Worm (Caenorhabditis elegans) whole organism, L1 larva: ENCODE measurements around the gene K11H12.8.

Experiments used
- C34B4.2 ChIP-seq: sonication (generic microtip); optimal IDR thresholded peaks from 2 replicates; lab custom pipeline; 2017; ENCODE audit warnings: mild to moderate bottlenecking, missing genetic modification characterization, missing compliant biosample characterization
- Y116A8C.19 ChIP-seq: sonication (generic microtip); optimal IDR thresholded peaks from 2 replicates; lab custom pipeline; 2016; ENCODE audit warnings: missing compliant biosample characterization, missing genetic modification characterization, borderline replicate concordance
- aha-1 ChIP-seq: fragments of 150-350 bp; optimal IDR thresholded peaks from 2 replicates; lab custom pipeline; 2014; ENCODE audit warnings: missing biosample characterization, missing genetic modification characterization
- aly-2 ChIP-seq: fragments of 150-350 bp; optimal IDR thresholded peaks from 2 replicates; lab custom pipeline; 2014; ENCODE audit warnings: missing biosample characterization, missing genetic modification characterization
- ama-1 ChIP-seq: fragments of 150-350 bp; optimal IDR thresholded peaks from 2 replicates; lab custom pipeline; 2014
- blmp-1 ChIP-seq: fragments of 150-350 bp; optimal IDR thresholded peaks from 2 replicates; lab custom pipeline; 2014; ENCODE audit warnings: missing biosample characterization, missing genetic modification characterization
- ceh-82 ChIP-seq, 3 experiments: fragments of 150-350 bp in 1 of 3; sonication (generic microtip) in 2 of 3; optimal IDR thresholded peaks; 2 replicates each; lab custom pipeline; 2014 to 2017; ENCODE audit warnings: missing biosample characterization in 3 of 3, missing genetic modification characterization in 3 of 3
- ceh-88 ChIP-seq: fragments of 200-800 bp; sonication (Bioruptor generic); IDR thresholded peaks from 2 replicates; pipeline ENCODE4 v1.3.6; 2022; ENCODE audit warnings: missing genetic modification characterization, missing compliant biosample characterization
- dpl-1 ChIP-seq, 3 experiments: fragments of 150-350 bp in 2 of 3; sonication (generic microtip) in 1 of 3; optimal IDR thresholded peaks; 2 replicates each; lab custom pipeline; 2014 to 2017; ENCODE audit warnings: missing biosample characterization in 3 of 3, missing genetic modification characterization in 3 of 3, missing genetic modification reagents in 3 of 3
- egl-27 ChIP-seq, 2 experiments: fragments of 150-350 bp in 1 of 2; sonication (generic microtip); optimal IDR thresholded peaks; 3 replicates each; lab custom pipeline; 2017 to 2018; ENCODE audit warnings: missing biosample characterization in 2 of 2, missing genetic modification characterization in 2 of 2, missing genetic modification reagents in 2 of 2
- elt-2 ChIP-seq: sonication (generic microtip); optimal IDR thresholded peaks from 2 replicates; lab custom pipeline; 2016; ENCODE audit warnings: missing genetic modification characterization, mild to moderate bottlenecking, inconsistent platforms, missing compliant biosample characterization, missing genetic modification reagents
- elt-3 ChIP-seq, 6 experiments: fragments of 150-350 bp in 1 of 6; sonication (generic microtip); optimal IDR thresholded peaks; 2 replicates each; lab custom pipeline; 2017 to 2018; ENCODE audit warnings: missing biosample characterization in 6 of 6, missing genetic modification characterization in 6 of 6, inconsistent platforms in 1 of 6
- fkh-10 ChIP-seq: sonication (generic microtip); optimal IDR thresholded peaks from 2 replicates; lab custom pipeline; 2017; ENCODE audit warnings: missing biosample characterization, missing genetic modification reagents, missing genetic modification characterization
- fos-1 ChIP-seq: fragments of 150-350 bp; optimal IDR thresholded peaks from 2 replicates; lab custom pipeline; 2014; ENCODE audit warnings: missing biosample characterization, missing genetic modification characterization
- grh-1 ChIP-seq: fragments of 200-800 bp; sonication (Bioruptor generic); IDR thresholded peaks from 2 replicates; pipeline ENCODE4 v1.3.6; 2022; ENCODE audit warnings: missing genetic modification reagents, missing genetic modification characterization, missing compliant biosample characterization
- hlh-17 ChIP-seq: fragments of 200-800 bp; sonication (Bioruptor generic); optimal IDR thresholded peaks from 2 replicates; lab custom pipeline; 2018; ENCODE audit warnings: missing genetic modification characterization, mild to moderate bottlenecking, missing compliant biosample characterization, moderate library complexity, borderline replicate concordance
- hpl-2 ChIP-seq: fragments of 150-350 bp; optimal IDR thresholded peaks from 2 replicates; lab custom pipeline; 2014; ENCODE audit warnings: missing biosample characterization, missing genetic modification reagents, missing genetic modification characterization
- irx-1 ChIP-seq: sonication (generic microtip); optimal IDR thresholded peaks from 2 replicates; lab custom pipeline; 2016; ENCODE audit warnings: missing genetic modification characterization, missing compliant biosample characterization
- isw-1 ChIP-seq: fragments of 200-800 bp; sonication (Bioruptor generic); IDR thresholded peaks from 2 replicates; pipeline ENCODE4 v1.3.6; 2022; ENCODE audit warnings: missing genetic modification characterization, missing compliant biosample characterization
- jun-1 ChIP-seq: fragments of 150-350 bp; optimal IDR thresholded peaks from 2 replicates; lab custom pipeline; 2014; ENCODE audit warnings: missing biosample characterization, missing genetic modification reagents, missing genetic modification characterization
- lin-14 ChIP-seq: fragments of 200-800 bp; sonication (Bioruptor generic); optimal IDR thresholded peaks from 2 replicates; lab custom pipeline; 2018; ENCODE audit warnings: mild to moderate bottlenecking, missing genetic modification characterization, moderate library complexity, missing compliant biosample characterization
- lin-15B ChIP-seq: fragments of 150-350 bp; sonication (generic microtip); optimal IDR thresholded peaks from 3 replicates; lab custom pipeline; 2014; ENCODE audit warnings: missing biosample characterization, missing genetic modification characterization
- mab-9 ChIP-seq: fragments of 200-800 bp; sonication (Bioruptor generic); IDR thresholded peaks from 2 replicates; pipeline ENCODE4 v1.3.6; 2022; ENCODE audit warnings: missing genetic modification reagents, missing genetic modification characterization, missing compliant biosample characterization
- mdl-1 ChIP-seq, 2 experiments: fragments of 150-350 bp; optimal IDR thresholded peaks; 2 replicates each; lab custom pipeline; 2014 to 2017; ENCODE audit warnings: missing biosample characterization in 2 of 2, missing genetic modification characterization in 2 of 2, inconsistent platforms in 1 of 2
- mef-2 ChIP-seq: fragments of 150-350 bp; optimal IDR thresholded peaks from 2 replicates; lab custom pipeline; 2014; ENCODE audit warnings: missing biosample characterization, missing genetic modification characterization
- nhr-11 ChIP-seq: fragments of 150-350 bp; optimal IDR thresholded peaks from 2 replicates; lab custom pipeline; 2014; ENCODE audit warnings: missing biosample characterization, missing genetic modification characterization
- nhr-12 ChIP-seq: sonication (generic microtip); optimal IDR thresholded peaks from 2 replicates; lab custom pipeline; 2017; ENCODE audit warnings: missing biosample characterization, missing genetic modification characterization
- nhr-19 ChIP-seq: fragments of 200-800 bp; sonication (Bioruptor generic); conservative IDR thresholded peaks from 2 replicates; pipeline ENCODE4 v1.3.6; 2022; ENCODE audit warnings: missing genetic modification characterization, missing compliant biosample characterization
- nhr-20 ChIP-seq: sonication (generic microtip); optimal IDR thresholded peaks from 2 replicates; lab custom pipeline; 2016; ENCODE audit warnings: mild to moderate bottlenecking, missing genetic modification characterization, missing compliant biosample characterization
- nhr-237 ChIP-seq: fragments of 150-350 bp; optimal IDR thresholded peaks from 2 replicates; lab custom pipeline; 2014; ENCODE audit warnings: missing biosample characterization, missing genetic modification characterization
- nhr-47 ChIP-seq: sonication (generic microtip); optimal IDR thresholded peaks from 2 replicates; lab custom pipeline; 2016; ENCODE audit warnings: mild to moderate bottlenecking, missing genetic modification characterization, moderate library complexity, missing compliant biosample characterization
- nhr-71 ChIP-seq: sonication (generic microtip); optimal IDR thresholded peaks from 2 replicates; lab custom pipeline; 2016; ENCODE audit warnings: mild to moderate bottlenecking, missing genetic modification characterization, moderate library complexity, missing compliant biosample characterization
- nhr-76 ChIP-seq: sonication (generic microtip); optimal IDR thresholded peaks from 2 replicates; lab custom pipeline; 2017; ENCODE audit warnings: missing biosample characterization, missing genetic modification characterization
- nhr-84 ChIP-seq: sonication (generic microtip); optimal IDR thresholded peaks from 2 replicates; lab custom pipeline; 2017; ENCODE audit warnings: missing biosample characterization, missing genetic modification characterization
- nhr-85 ChIP-seq: sonication (generic microtip); peaks from one replicate; lab custom pipeline; 2016; ENCODE audit warnings: missing genetic modification characterization, inconsistent platforms, missing compliant biosample characterization
- pag-3 ChIP-seq: sonication (generic microtip); optimal IDR thresholded peaks from 2 replicates; lab custom pipeline; 2017; ENCODE audit warnings: missing genetic modification characterization, mild to moderate bottlenecking, missing compliant biosample characterization, antibody characterized with exemption, borderline replicate concordance; ENCODE audit not compliant: insufficient read depth
- pax-3 ChIP-seq: fragments of 200-800 bp; sonication (Bioruptor generic); optimal IDR thresholded peaks from 2 replicates; lab custom pipeline; 2018; ENCODE audit warnings: mild to moderate bottlenecking, missing genetic modification characterization, moderate library complexity, missing compliant biosample characterization
- rnt-1 ChIP-seq: sonication (generic microtip); optimal IDR thresholded peaks from 2 replicates; lab custom pipeline; 2016; ENCODE audit warnings: mild to moderate bottlenecking, missing genetic modification characterization, moderate library complexity, missing compliant biosample characterization
- snpc-4 ChIP-seq: fragments of 150-350 bp; optimal IDR thresholded peaks from 2 replicates; lab custom pipeline; 2014; ENCODE audit warnings: missing biosample characterization, missing genetic modification characterization
- sox-4 ChIP-seq: sonication (generic microtip); optimal IDR thresholded peaks from 2 replicates; lab custom pipeline; 2016; ENCODE audit warnings: missing genetic modification characterization, missing compliant biosample characterization
- swsn-7 ChIP-seq: sonication (generic microtip); optimal IDR thresholded peaks from 2 replicates; lab custom pipeline; 2016; ENCODE audit warnings: missing genetic modification characterization, missing compliant biosample characterization
- tlp-1 ChIP-seq: fragments of 150-350 bp; optimal IDR thresholded peaks from 2 replicates; lab custom pipeline; 2014; ENCODE audit warnings: missing biosample characterization, missing genetic modification characterization
- unc-130 ChIP-seq: fragments of 150-350 bp; optimal IDR thresholded peaks from 2 replicates; lab custom pipeline; 2017; ENCODE audit warnings: missing biosample characterization, missing genetic modification characterization, inconsistent platforms
- unc-62 ChIP-seq: fragments of 150-350 bp; optimal IDR thresholded peaks from 2 replicates; lab custom pipeline; 2014; ENCODE audit warnings: missing biosample characterization, missing genetic modification reagents, missing genetic modification characterization
- unc-86 ChIP-seq: sonication (generic microtip); optimal IDR thresholded peaks from 2 replicates; lab custom pipeline; 2016; ENCODE audit warnings: missing genetic modification characterization, missing compliant biosample characterization
- unc-98 ChIP-seq: fragments of 200-800 bp; sonication (Bioruptor generic); IDR thresholded peaks from 2 replicates; pipeline ENCODE4 v1.3.6; 2022; ENCODE audit warnings: missing genetic modification characterization, missing compliant biosample characterization
- vab-15 ChIP-seq: sonication (generic microtip); optimal IDR thresholded peaks from 2 replicates; lab custom pipeline; 2017; ENCODE audit warnings: missing genotype, mild to moderate bottlenecking, missing genetic modification characterization, missing compliant biosample characterization
- xbp-1 ChIP-seq: sonication (generic microtip); optimal IDR thresholded peaks from 2 replicates; lab custom pipeline; 2016; ENCODE audit warnings: missing genetic modification characterization, missing compliant biosample characterization
- zag-1 ChIP-seq: fragments of 150-350 bp; optimal IDR thresholded peaks from 2 replicates; lab custom pipeline; 2014; ENCODE audit warnings: missing biosample characterization, missing genetic modification characterization
- zip-4 ChIP-seq: fragments of 200-800 bp; sonication (Bioruptor generic); optimal IDR thresholded peaks from 2 replicates; lab custom pipeline; 2018; ENCODE audit warnings: mild to moderate bottlenecking, missing genetic modification characterization, moderate library complexity, missing compliant biosample characterization
- ztf-11 ChIP-seq, 2 experiments: sonication (generic microtip); optimal IDR thresholded peaks; 2 replicates each; lab custom pipeline; 2016 to 2017; ENCODE audit warnings: missing genetic modification characterization in 2 of 2, missing biosample characterization in 1 of 2, missing compliant biosample characterization in 1 of 2
- ztf-4 ChIP-seq: fragments of 150-350 bp; optimal IDR thresholded peaks from 2 replicates; lab custom pipeline; 2014; ENCODE audit warnings: missing biosample characterization, missing genetic modification characterization

Gene K11H12.8

DNA sequence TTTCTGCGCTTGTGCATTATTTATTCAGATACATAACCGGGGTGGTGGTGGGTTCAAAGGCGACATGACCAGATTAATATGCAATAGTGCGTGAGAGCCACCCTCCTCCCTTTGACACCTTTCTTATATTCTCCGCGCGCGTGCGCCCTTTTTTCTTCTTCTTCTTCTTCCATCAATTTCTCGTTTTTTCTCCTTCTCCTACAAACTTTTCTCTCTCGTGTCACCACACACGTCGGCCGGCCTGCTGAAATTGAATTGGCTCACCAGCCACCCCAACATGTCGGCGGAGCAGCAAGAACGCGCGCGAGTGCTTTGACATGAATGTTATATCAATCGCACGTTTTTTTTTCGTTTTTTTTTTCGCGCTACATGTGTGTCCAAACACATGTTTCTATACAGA, 4.4 kb downstream of the K11H12.8 start (continued):
- no peak for TF ChIP-seq mdl-1 (tag; optimal IDR thresholded peaks at IDR 0.05; lab: Kevin White, UChicago)
- TF ChIP-seq zip-4 = no peak
- no peak for TF ChIP-seq nhr-20 (tag; lab: Kevin White, UChicago)
- TF ChIP-seq nhr-84 (tag; lab: Kevin White, UChicago) = no peak
- TF ChIP-seq lin-15B = no peak
- TF ChIP-seq snpc-4 (tag; lab: Kevin White, UChicago) = no peak
- TF ChIP-seq ama-1 (lab: Kevin White, UChicago) = no peak
- no peak for TF ChIP-seq sox-4 (tag; lab: Kevin White, UChicago)
- peak; percentile 64 for TF ChIP-seq unc-86 (tag; lab: Kevin White, UChicago)
- TF ChIP-seq nhr-237 (tag; lab: Kevin White, UChicago) = no peak
- no peak for TF ChIP-seq elt-3 (tag; optimal IDR thresholded peaks at IDR 0.05; lab: Kevin White, UChicago)
- TF ChIP-seq nhr-85 (tag; lab: Kevin White, UChicago) = no peak
- peak; percentile 64 for TF ChIP-seq lin-14
- TF ChIP-seq C34B4.2 (tag; lab: Kevin White, UChicago) = no peak
- no peak for TF ChIP-seq pag-3 (tag; lab: Kevin White, UChicago)
- TF ChIP-seq unc-130 (tag; lab: Kevin White, UChicago) = no peak
- TF ChIP-seq unc-98 (GFP tag; lab: Robert Waterston, UW) = no peak
- TF ChIP-seq fos-1 (tag; lab: Kevin White, UChicago) = no peak
- no peak for TF ChIP-seq nhr-19
- TF ChIP-seq irx-1 = no peak
- TF ChIP-seq aly-2 (tag; lab: Kevin White, UChicago) = no peak
- peak; percentile 42 for TF ChIP-seq nhr-47 (tag; lab: Kevin White, UChicago)
- no peak for TF ChIP-seq mab-9 (GFP tag; lab: Robert Waterston, UW)
- TF ChIP-seq elt-2 (tag; lab: Kevin White, UChicago) = no peak
- peak; percentile 7 for TF ChIP-seq fkh-10 (GFP tag; lab: Kevin White, UChicago)
- no peak for TF ChIP-seq grh-1 (GFP tag; lab: Robert Waterston, UW)
- no peak for TF ChIP-seq nhr-12
- TF ChIP-seq tlp-1 (tag; lab: Kevin White, UChicago) = no peak
- no peak for TF ChIP-seq dpl-1 (GFP tag; optimal IDR thresholded peaks at IDR 0.05; lab: Kevin White, UChicago)
- TF ChIP-seq ceh-88 (GFP tag; lab: Robert Waterston, UW) = no peak
- TF ChIP-seq aha-1 = no peak
- no peak for TF ChIP-seq unc-62 (GFP tag; lab: Kevin White, UChicago)
- no peak for TF ChIP-seq nhr-11 (tag; lab: Kevin White, UChicago)
- no peak for TF ChIP-seq xbp-1 (tag; lab: Kevin White, UChicago)
- no peak for TF ChIP-seq nhr-76 (tag; lab: Kevin White, UChicago)
- no peak for TF ChIP-seq rnt-1
- no peak for TF ChIP-seq hlh-17
- TF ChIP-seq isw-1 (GFP tag; lab: Robert Waterston, UW) = no peak
- no peak for TF ChIP-seq egl-27 (tag; optimal IDR thresholded peaks at IDR 0.05; lab: Kevin White, UChicago)
- no peak for TF ChIP-seq hpl-2 (GFP tag; lab: Kevin White, UChicago)
- no peak for TF ChIP-seq blmp-1
- TF ChIP-seq jun-1 (tag; lab: Kevin White, UChicago) = no peak
- TF ChIP-seq nhr-71 (tag; lab: Kevin White, UChicago) = peak; percentile 33
- TF ChIP-seq ztf-11 (tag; optimal IDR thresholded peaks at IDR 0.05; lab: Kevin White, UChicago) = no peak
- TF ChIP-seq mef-2 = no peak
- peak in 1 of 3 experiments; percentile 42 for TF ChIP-seq ceh-82 (tag; optimal IDR thresholded peaks at IDR 0.05; lab: Kevin White, UChicago)
- no peak for TF ChIP-seq ztf-4 (tag; lab: Kevin White, UChicago)
- no peak for TF ChIP-seq swsn-7 (tag; lab: Kevin White, UChicago)
- no peak for TF ChIP-seq zag-1
- no peak for TF ChIP-seq pax-3 (tag; lab: Kevin White, UChicago)
- no peak for TF ChIP-seq vab-15 (tag; lab: Kevin White, UChicago)
- no peak for TF ChIP-seq Y116A8C.19 (tag; lab: Kevin White, UChicago)
